Worm (Caenorhabditis elegans): ENCODE results near the gene gcy-12.

Gene gcy-12

ce11 chrII:5338301-5338700 is 26.5 kb downstream of the gcy-12 start (continued):
- TF ChIP-seq nhr-12 (tag; optimal IDR thresholded peaks at IDR 0.05) = no peak

- no peak for TF ChIP-seq unc-62 (GFP tag; optimal IDR thresholded peaks at IDR 0.05)
- no peak for TF ChIP-seq unc-55 (GFP tag; optimal IDR thresholded peaks at IDR 0.05)
- TF ChIP-seq F13H6.1 (tag; optimal IDR thresholded peaks at IDR 0.05) = no peak
- TF ChIP-seq elt-3 (tag; optimal IDR thresholded peaks at IDR 0.05) = no peak
- TF ChIP-seq snpc-4 (tag; optimal IDR thresholded peaks at IDR 0.05) = no peak
- TF ChIP-seq ZK546.5 (tag; optimal IDR thresholded peaks at IDR 0.05) = no peak
- TF ChIP-seq sma-3 (GFP tag; optimal IDR thresholded peaks at IDR 0.05) = no peak
- TF ChIP-seq ceh-82 (tag; optimal IDR thresholded peaks at IDR 0.05) = no peak
- TF ChIP-seq lin-11 (tag; optimal IDR thresholded peaks at IDR 0.05) = no peak
- TF ChIP-seq nhr-25 (tag; optimal IDR thresholded peaks at IDR 0.05) = no peak
- no peak for TF ChIP-seq gmeb-1 (tag; optimal IDR thresholded peaks at IDR 0.05)
- TF ChIP-seq aly-2 (tag; optimal IDR thresholded peaks at IDR 0.05) = no peak
- no peak for TF ChIP-seq fos-1 (tag; optimal IDR thresholded peaks at IDR 0.05)
- TF ChIP-seq Y55F3AM.14 (GFP tag; optimal IDR thresholded peaks at IDR 0.05) = no peak
- no peak for TF ChIP-seq crh-2 (tag; optimal IDR thresholded peaks at IDR 0.05)
- TF ChIP-seq egl-27 (tag; optimal IDR thresholded peaks at IDR 0.05) = no peak
- TF ChIP-seq C34F6.9 (tag; optimal IDR thresholded peaks at IDR 0.05) = no peak
Observed at ce11 chrII:5339547-5339946, 27.7 kb downstream of the gcy-12 start.

ce11 chrII:5340672-5341568 is 29.1 kb downstream of the gcy-12 start:
- TF ChIP-seq nhr-25 (tag; optimal IDR thresholded peaks at IDR 0.05) (no peak), F13H6.1 (tag; optimal IDR thresholded peaks at IDR 0.05) (no peak), peb-1 (tag; optimal IDR thresholded peaks at IDR 0.05) (no peak), snpc-4 (tag; optimal IDR thresholded peaks at IDR 0.05) (no peak), unc-55 (GFP tag; optimal IDR thresholded peaks at IDR 0.05) (peak; percentile 40), C34F6.9 (tag; optimal IDR thresholded peaks at IDR 0.05) (no peak), crh-2 (tag; optimal IDR thresholded peaks at IDR 0.05) (no peak), ztf-1 (GFP tag; conservative IDR thresholded peaks at IDR 0.05) (no peak), ztf-4 (tag; optimal IDR thresholded peaks at IDR 0.05) (peak; percentile 22), dmd-4 (tag; optimal IDR thresholded peaks at IDR 0.05) (peak; percentile 5), sma-3 (GFP tag; optimal IDR thresholded peaks at IDR 0.05) (no peak), blmp-1 (tag; optimal IDR thresholded peaks at IDR 0.05; ENCODE audit: insufficient read depth) (no peak), nhr-77 (tag; optimal IDR thresholded peaks at IDR 0.05) (no peak), nhr-11 (tag; optimal IDR thresholded peaks at IDR 0.05) (no peak), unc-39 (tag; optimal IDR thresholded peaks at IDR 0.05) (no peak), nhr-6 (tag; optimal IDR thresholded peaks at IDR 0.05) (no peak), nhr-129 (tag; optimal IDR thresholded peaks at IDR 0.05) (no peak)

- TF ChIP-seq mbf-1 (tag; optimal IDR thresholded peaks at IDR 0.05) = no peak
- TF ChIP-seq gmeb-1 (tag; optimal IDR thresholded peaks at IDR 0.05) = no peak
- no peak for TF ChIP-seq nhr-129 (tag; optimal IDR thresholded peaks at IDR 0.05)
- TF ChIP-seq skn-1 (tag; optimal IDR thresholded peaks at IDR 0.05) = no peak
- TF ChIP-seq sma-9 (GFP tag; optimal IDR thresholded peaks at IDR 0.05) = peak; percentile 5
- TF ChIP-seq sma-9 (tag; optimal IDR thresholded peaks at IDR 0.05) = no peak
- peak; percentile 3 for TF ChIP-seq nhr-21 (tag; optimal IDR thresholded peaks at IDR 0.05)
Observed at ce11 chrII:5341573-5341972, 29.7 kb downstream of the gcy-12 start.

- peak; percentile 11 for TF ChIP-seq sma-3 (GFP tag; optimal IDR thresholded peaks at IDR 0.05)
- peak; percentile 22 for TF ChIP-seq sma-9 (GFP tag; optimal IDR thresholded peaks at IDR 0.05)
- no peak for TF ChIP-seq sma-9 (tag; optimal IDR thresholded peaks at IDR 0.05)
- TF ChIP-seq fos-1 (tag; optimal IDR thresholded peaks at IDR 0.05) = no peak
- peak; percentile 6 for TF ChIP-seq C34F6.9 (tag; optimal IDR thresholded peaks at IDR 0.05)
Observed at ce11 chrII:5342412-5342811, 30.6 kb downstream of the gcy-12 start.
